Worm (Caenorhabditis elegans): ENCODE results near the gene C16E9.2.

ce11 chrX:6937742-6938141 lies 2.2 kb downstream of the C16E9.2 start:
- no peak for TF ChIP-seq ceh-79 (tag; optimal IDR thresholded peaks at IDR 0.05)
- TF ChIP-seq F39B2.1 (GFP tag; IDR thresholded peaks at IDR 0.05): no peak
- TF ChIP-seq snpc-4 (GFP tag; optimal IDR thresholded peaks at IDR 0.05): no peak
- no peak for TF ChIP-seq snpc-4 (tag; optimal IDR thresholded peaks at IDR 0.05)
- TF ChIP-seq sdz-38 (tag; optimal IDR thresholded peaks at IDR 0.05): no peak
- TF ChIP-seq pha-4 (tag; optimal IDR thresholded peaks at IDR 0.05): no peak
- no peak for TF ChIP-seq sptf-2 (GFP tag; optimal IDR thresholded peaks at IDR 0.05)
- no peak for TF ChIP-seq dpff-1 (tag; optimal IDR thresholded peaks at IDR 0.05)
- no peak for TF ChIP-seq T26A5.8 (tag; optimal IDR thresholded peaks at IDR 0.05)
- TF ChIP-seq ceh-58 (GFP tag; IDR thresholded peaks at IDR 0.05): no peak
- TF ChIP-seq him-1 (tag; optimal IDR thresholded peaks at IDR 0.05): no peak
- TF ChIP-seq aptf-3 (GFP tag; IDR thresholded peaks at IDR 0.05): no peak
